Worm (Caenorhabditis elegans): ENCODE measurements around the gene C29E4.14.

Gene C29E4.14

ce11 chrIII:7909263-7909662, 10.7 kb upstream of the C29E4.14 start, which contains the start of gene ZK688.1:
Gene ZK688.1, plus strand, starts transcription at chrIII:7909563.
- no peak for TF ChIP-seq nhr-102 (tag; optimal IDR thresholded peaks at IDR 0.05)
- TF ChIP-seq zip-2 (tag; optimal IDR thresholded peaks at IDR 0.05): no peak
- no peak for TF ChIP-seq nhr-48 (tag; optimal IDR thresholded peaks at IDR 0.05)
- TF ChIP-seq daf-16 (GFP tag; optimal IDR thresholded peaks at IDR 0.05): no peak
- no peak for TF ChIP-seq daf-16 (tag; optimal IDR thresholded peaks at IDR 0.05)
- no peak for TF ChIP-seq dmd-9 (GFP tag; IDR thresholded peaks at IDR 0.05)
- no peak for TF ChIP-seq lin-15B (tag; optimal IDR thresholded peaks at IDR 0.05)
- no peak for TF ChIP-seq egl-43 (GFP tag; IDR thresholded peaks at IDR 0.05)
- no peak for TF ChIP-seq aha-1 (tag)
- no peak for TF ChIP-seq saeg-2 (GFP tag; IDR thresholded peaks at IDR 0.05)
- no peak for TF ChIP-seq T26A8.4 (GFP tag; IDR thresholded peaks at IDR 0.05)
- TF ChIP-seq nhr-111 (GFP tag; optimal IDR thresholded peaks at IDR 0.05): no peak
- no peak for TF ChIP-seq daf-8 (GFP tag; IDR thresholded peaks at IDR 0.05)
- no peak for TF ChIP-seq nhr-25 (tag; optimal IDR thresholded peaks at IDR 0.05; ENCODE audit: borderline replicate concordance, insufficient read depth)
- TF ChIP-seq hlh-30 (tag; optimal IDR thresholded peaks at IDR 0.05; ENCODE audit: insufficient read depth): no peak
- TF ChIP-seq mdl-1 (tag; optimal IDR thresholded peaks at IDR 0.05): no peak

ce11 chrIII:7911621-7912020, 8.3 kb upstream of the C29E4.14 start, which contains the start of gene ZK688.7:
Gene ZK688.7, minus strand, starts transcription at chrIII:7911634.
- TF ChIP-seq nhr-111 (GFP tag; optimal IDR thresholded peaks at IDR 0.05) (no peak), F49E8.2 (tag; optimal IDR thresholded peaks at IDR 0.05; ENCODE audit: borderline replicate concordance) (no peak), rbr-2 (tag; optimal IDR thresholded peaks at IDR 0.05) (no peak), aha-1 (tag) (no peak), lin-38 (GFP tag; IDR thresholded peaks at IDR 0.05) (no peak), daf-16 (GFP tag; optimal IDR thresholded peaks at IDR 0.05) (no peak), daf-16 (tag; optimal IDR thresholded peaks at IDR 0.05) (peak; percentile 84), hlh-30 (tag; optimal IDR thresholded peaks at IDR 0.05; ENCODE audit: insufficient read depth) (peak; percentile 86), dve-1 (tag; optimal IDR thresholded peaks at IDR 0.05; ENCODE audit: insufficient read depth) (peak; percentile 60), nhr-102 (tag; optimal IDR thresholded peaks at IDR 0.05) (no peak), nhr-28 (tag; optimal IDR thresholded peaks at IDR 0.05) (peak; percentile 60), mxl-3 (GFP tag; optimal IDR thresholded peaks at IDR 0.05) (peak; percentile 31), mdl-1 (tag; optimal IDR thresholded peaks at IDR 0.05) (peak in 1 of 2 experiments; percentile 47), unc-62 (GFP tag; optimal IDR thresholded peaks at IDR 0.05 in 1 of 2) (peak in 1 of 2 experiments; percentile 87), unc-62 (tag; optimal IDR thresholded peaks at IDR 0.05) (no peak), lsy-2 (tag; optimal IDR thresholded peaks at IDR 0.05) (peak in 1 of 2 experiments; percentile 29), T20F7.1 (GFP tag; optimal IDR thresholded peaks at IDR 0.05) (peak; percentile 2), set-16 (GFP tag; IDR thresholded peaks at IDR 0.05) (no peak), hlh-11 (tag; optimal IDR thresholded peaks at IDR 0.05) (peak; percentile 56), zfp-2 (tag; optimal IDR thresholded peaks at IDR 0.05) (no peak)

ce11 chrIII:7913488-7913887, 6.4 kb upstream of the C29E4.14 start, which contains the start of gene ZK688.12:
Gene ZK688.12, minus strand, starts transcription at chrIII:7913588.
- TF ChIP-seq spr-3 (GFP tag; optimal IDR thresholded peaks at IDR 0.05) (no peak), dmd-6 (GFP tag; IDR thresholded peaks at IDR 0.05) (no peak), Y105C5A.15 (GFP tag; IDR thresholded peaks at IDR 0.05) (no peak), nhr-25 (tag; optimal IDR thresholded peaks at IDR 0.05; ENCODE audit: borderline replicate concordance, insufficient read depth) (no peak), F37D6.2 (tag; optimal IDR thresholded peaks at IDR 0.05) (no peak), D1046.2 (GFP tag; IDR thresholded peaks at IDR 0.05) (no peak)

ce11 chrIII:7917667-7918066, 2.3 kb upstream of the C29E4.14 start, which contains the start of gene gly-3:
Gene gly-3, minus strand, starts transcription at chrIII:7917767.
- TF ChIP-seq pha-4 (GFP tag; IDR thresholded peaks at IDR 0.05) (no peak), pha-4 (tag; optimal IDR thresholded peaks at IDR 0.05) (no peak), nhr-42 (GFP tag; IDR thresholded peaks at IDR 0.05) (no peak), lsy-2 (tag; optimal IDR thresholded peaks at IDR 0.05) (no peak), ces-1 (GFP tag; optimal IDR thresholded peaks at IDR 0.05) (no peak), nhr-111 (GFP tag; optimal IDR thresholded peaks at IDR 0.05) (no peak), duxl-1 (tag; optimal IDR thresholded peaks at IDR 0.05; ENCODE audit: poor library complexity) (no peak), lin-38 (GFP tag; IDR thresholded peaks at IDR 0.05) (no peak), nhr-237 (tag; optimal IDR thresholded peaks at IDR 0.05) (no peak), set-16 (GFP tag; IDR thresholded peaks at IDR 0.05) (no peak), ceh-44 (GFP tag; IDR thresholded peaks at IDR 0.05) (no peak), Y5F2A.4 (GFP tag; optimal IDR thresholded peaks at IDR 0.05) (no peak), nhr-76 (tag; optimal IDR thresholded peaks at IDR 0.05) (no peak), mxl-2 (GFP tag; conservative IDR thresholded peaks at IDR 0.05) (no peak), lin-29 (GFP tag; IDR thresholded peaks at IDR 0.05) (no peak), daf-8 (GFP tag; IDR thresholded peaks at IDR 0.05) (no peak), aha-1 (tag) (no peak), zfp-3 (GFP tag; conservative IDR thresholded peaks at IDR 0.05) (no peak)
